Fruit fly (Drosophila melanogaster) Kc167 (cell line): ENCODE results near the gene Fmr1.

Experiments used
- Myc ChIP-seq: fragments of >200 bp; optimal IDR thresholded peaks from 2 replicates; lab custom pipeline; 2017; ENCODE audit warnings: missing external identifiers
- Sin3A ChIP-seq: fragments of >200 bp; optimal IDR thresholded peaks from 2 replicates; lab custom pipeline; 2018; ENCODE audit warnings: missing external identifiers
- h ChIP-seq: fragments of >200 bp; optimal IDR thresholded peaks from 3 replicates; lab custom pipeline; 2018; ENCODE audit warnings: missing external identifiers
- insv ChIP-seq: fragments of >200 bp; optimal IDR thresholded peaks from 3 replicates; lab custom pipeline; 2018; ENCODE audit warnings: missing external identifiers
- psq ChIP-seq: fragments of >200 bp; optimal IDR thresholded peaks from 2 replicates; lab custom pipeline; 2017; ENCODE audit warnings: missing external identifiers
- ttk ChIP-seq: sonication (Bioruptor generic); optimal IDR thresholded peaks from 2 replicates; lab custom pipeline; 2017; ENCODE audit warnings: missing external identifiers

Gene Fmr1

DNA sequence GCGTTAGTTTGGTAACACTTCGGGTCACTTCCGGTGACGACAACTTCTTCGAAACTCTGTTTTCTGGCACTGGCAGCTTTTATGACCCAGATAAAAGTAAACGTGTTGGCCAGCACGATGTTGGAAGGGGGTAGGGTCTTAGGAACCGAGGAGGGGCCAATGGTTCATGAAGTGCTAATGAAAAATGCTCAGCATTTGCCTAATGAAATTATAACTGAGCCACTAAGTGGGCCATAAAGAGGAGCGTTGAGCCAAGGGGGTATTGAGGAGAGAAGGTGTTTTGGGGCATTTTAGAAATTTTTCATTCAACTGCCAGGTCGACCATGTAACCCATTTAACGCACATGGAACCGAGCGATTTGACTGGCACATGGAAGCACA, 11.6 kb downstream of the Fmr1 start:
- no peak for TF ChIP-seq psq (lab: Kevin White, UChicago)
- no peak for TF ChIP-seq Sin3A
- no peak for TF ChIP-seq h (lab: Kevin White, UChicago)
- TF ChIP-seq ttk (lab: Kevin White, UChicago), result no peak
- TF ChIP-seq insv, result no peak
- TF ChIP-seq Myc (lab: Kevin White, UChicago), result no peak

DNA sequence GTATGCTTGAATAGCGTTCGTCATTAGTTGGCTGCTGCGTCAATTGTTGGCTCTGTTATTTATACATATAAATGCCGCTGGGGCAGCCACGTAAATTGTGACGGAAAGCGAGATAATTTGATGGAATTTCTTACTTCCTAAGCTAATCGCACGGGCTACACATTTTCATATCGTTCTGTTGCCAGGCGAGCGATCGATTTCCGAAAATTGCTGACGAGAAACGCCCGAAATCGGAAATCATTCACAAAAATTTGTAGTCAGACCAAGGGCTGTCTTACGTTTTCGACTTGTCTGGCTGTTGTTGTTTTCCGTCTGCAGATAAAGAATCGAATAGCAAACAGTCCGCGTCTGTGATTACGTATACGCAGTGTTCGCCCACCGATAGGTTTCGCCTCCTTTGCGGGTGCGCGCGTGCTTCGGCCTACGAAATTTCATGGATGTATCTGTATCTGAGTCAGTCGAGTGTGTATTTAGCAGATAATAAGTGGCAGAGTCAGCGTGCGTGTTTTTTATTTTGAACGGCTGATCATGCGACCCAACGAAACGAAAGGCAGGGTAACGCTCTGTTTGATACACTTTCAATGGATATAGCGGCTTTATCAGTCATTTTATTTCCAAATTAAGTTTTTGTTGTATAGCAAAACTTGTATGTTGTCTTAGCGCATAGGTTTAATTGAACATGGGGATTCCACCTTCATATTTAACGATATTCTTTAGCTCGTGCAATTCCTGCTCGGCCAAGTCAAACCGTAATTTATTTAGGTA, 12.2 kb downstream of the Fmr1 start:
- TF ChIP-seq Sin3A (no peak), insv (no peak), ttk (lab: Kevin White, UChicago) (no peak), psq (lab: Kevin White, UChicago) (no peak), Myc (lab: Kevin White, UChicago) (no peak), h (lab: Kevin White, UChicago) (no peak)

DNA sequence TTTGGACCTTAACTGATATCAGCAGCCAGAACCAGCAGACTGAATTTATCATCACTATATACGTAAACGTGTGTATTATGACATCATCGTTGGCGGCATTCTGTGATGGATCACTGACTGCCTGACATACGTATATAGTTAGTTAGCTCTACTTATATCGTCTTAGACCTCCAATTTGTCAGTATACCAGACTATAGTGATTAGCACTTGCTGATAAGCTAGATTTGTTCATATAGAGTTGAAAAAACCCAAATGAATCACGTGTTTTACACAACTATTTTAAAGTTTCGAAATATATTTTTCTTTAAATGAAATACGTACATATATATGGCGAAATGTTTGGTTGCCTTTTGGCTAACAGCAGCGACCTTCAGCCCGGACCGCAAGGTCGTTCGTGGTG, 14.2 kb downstream of the Fmr1 start:
- TF ChIP-seq Myc (lab: Kevin White, UChicago), result no peak
- no peak for TF ChIP-seq Sin3A
- no peak for TF ChIP-seq insv
- no peak for TF ChIP-seq psq (lab: Kevin White, UChicago)
- TF ChIP-seq h (lab: Kevin White, UChicago), result no peak
- TF ChIP-seq ttk (lab: Kevin White, UChicago), result no peak

DNA sequence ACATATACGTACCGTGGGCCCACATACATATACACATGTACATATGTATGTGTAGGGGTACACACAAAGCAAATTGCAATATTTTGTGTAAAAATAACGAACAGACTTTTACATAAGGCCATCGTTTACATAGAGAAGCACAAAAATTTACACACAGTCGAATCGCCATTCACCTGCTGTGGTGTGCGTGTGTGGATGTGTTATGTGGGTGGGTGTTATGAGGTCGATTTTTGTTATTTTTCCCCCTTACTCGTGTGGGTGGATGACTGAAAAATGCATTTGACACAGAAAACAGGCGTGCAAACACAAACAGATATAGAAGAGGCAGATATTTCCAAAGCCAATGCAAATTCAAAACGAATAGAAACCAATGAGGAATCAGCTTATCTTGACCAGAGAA, 14.9 kb downstream of the Fmr1 start:
- TF ChIP-seq ttk (lab: Kevin White, UChicago) (no peak), Myc (lab: Kevin White, UChicago) (no peak), psq (lab: Kevin White, UChicago) (no peak), Sin3A (no peak), h (lab: Kevin White, UChicago) (no peak), insv (no peak)

DNA sequence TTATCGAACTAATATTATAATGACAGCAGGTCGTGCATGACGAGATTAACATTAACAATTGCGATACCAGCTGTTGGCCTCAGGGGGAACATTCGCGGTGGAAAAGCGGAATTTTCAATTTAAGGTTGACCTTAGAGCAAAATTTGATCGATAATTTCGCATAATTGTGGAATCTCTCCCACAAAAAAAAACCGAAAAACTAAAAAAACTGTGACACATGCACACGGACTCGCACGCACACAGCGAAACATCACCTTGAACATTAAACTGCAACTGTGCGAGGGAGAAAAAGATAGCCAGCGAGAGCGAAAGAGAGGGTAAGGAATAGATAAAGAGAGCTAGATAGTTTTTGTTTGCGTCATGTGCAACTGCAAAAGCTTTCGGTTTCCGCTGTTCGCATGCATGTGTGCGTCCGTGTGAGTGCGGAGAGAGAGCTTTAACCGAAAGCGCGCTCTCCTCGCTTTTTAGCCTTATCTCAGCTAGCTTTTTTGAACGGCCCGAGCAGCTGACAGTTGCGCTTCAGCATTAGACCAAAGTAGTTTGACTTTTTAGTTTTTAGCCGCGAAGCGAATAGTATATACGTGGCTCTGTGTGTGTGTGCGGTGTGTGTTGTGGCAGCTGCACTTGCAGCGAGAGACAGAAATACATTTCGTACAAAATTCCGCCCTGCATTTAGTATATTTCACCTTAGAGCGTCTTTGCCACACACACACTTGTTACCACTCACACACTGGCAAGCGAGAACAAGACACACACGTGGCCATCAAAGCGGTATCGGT, 16.5 kb downstream of the Fmr1 start:
- TF ChIP-seq h (lab: Kevin White, UChicago), result no peak
- no peak for TF ChIP-seq Myc (lab: Kevin White, UChicago)
- TF ChIP-seq insv, result no peak
- no peak for TF ChIP-seq ttk (lab: Kevin White, UChicago)
- no peak for TF ChIP-seq psq (lab: Kevin White, UChicago)
- TF ChIP-seq Sin3A, result no peak

DNA sequence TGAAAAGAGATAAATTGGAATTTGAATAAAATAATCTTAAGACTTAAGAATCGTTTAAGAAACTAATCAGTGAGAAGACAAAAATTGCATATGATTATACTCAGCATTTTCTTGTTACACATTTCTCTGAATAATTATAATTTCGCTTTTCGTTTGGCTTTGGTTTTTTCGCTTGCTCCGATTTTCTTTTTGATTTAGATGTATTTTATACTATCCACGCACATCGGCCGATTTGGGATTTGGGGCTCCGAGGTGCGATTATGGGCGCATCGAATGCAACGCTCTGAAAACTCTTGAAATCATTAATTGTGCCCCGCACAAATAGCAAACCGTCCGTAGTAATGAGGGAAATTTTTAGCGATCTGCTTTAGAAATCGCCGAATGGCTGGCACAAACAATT, 18.4 kb downstream of the Fmr1 start:
- TF ChIP-seq Sin3A (no peak), insv (no peak), h (lab: Kevin White, UChicago) (no peak), Myc (lab: Kevin White, UChicago) (no peak), ttk (lab: Kevin White, UChicago) (no peak), psq (lab: Kevin White, UChicago) (no peak)

DNA sequence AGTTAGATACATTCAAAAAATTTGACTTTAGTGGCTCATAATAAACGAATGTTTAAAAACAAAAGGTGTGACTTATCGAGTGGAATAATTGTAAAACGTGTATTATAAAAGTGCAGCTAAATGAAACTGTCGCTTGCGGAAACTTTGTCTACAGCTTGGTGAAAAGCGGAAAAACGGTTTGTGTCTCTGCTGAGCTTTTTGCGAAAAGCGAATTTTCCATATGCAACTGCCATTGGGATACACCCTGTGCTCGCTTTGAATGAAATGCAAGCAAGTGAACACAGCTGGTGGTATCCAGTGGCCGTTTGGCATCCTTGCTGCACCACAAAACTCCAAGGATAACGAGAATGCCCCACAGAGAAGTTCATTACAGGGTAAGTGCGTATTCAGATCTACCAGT, 19.0 kb downstream of the Fmr1 start:
- TF ChIP-seq psq (lab: Kevin White, UChicago), result no peak
- TF ChIP-seq h (lab: Kevin White, UChicago), result no peak
- no peak for TF ChIP-seq Sin3A
- TF ChIP-seq ttk (lab: Kevin White, UChicago), result no peak
- TF ChIP-seq insv, result no peak
- TF ChIP-seq Myc (lab: Kevin White, UChicago), result no peak

DNA sequence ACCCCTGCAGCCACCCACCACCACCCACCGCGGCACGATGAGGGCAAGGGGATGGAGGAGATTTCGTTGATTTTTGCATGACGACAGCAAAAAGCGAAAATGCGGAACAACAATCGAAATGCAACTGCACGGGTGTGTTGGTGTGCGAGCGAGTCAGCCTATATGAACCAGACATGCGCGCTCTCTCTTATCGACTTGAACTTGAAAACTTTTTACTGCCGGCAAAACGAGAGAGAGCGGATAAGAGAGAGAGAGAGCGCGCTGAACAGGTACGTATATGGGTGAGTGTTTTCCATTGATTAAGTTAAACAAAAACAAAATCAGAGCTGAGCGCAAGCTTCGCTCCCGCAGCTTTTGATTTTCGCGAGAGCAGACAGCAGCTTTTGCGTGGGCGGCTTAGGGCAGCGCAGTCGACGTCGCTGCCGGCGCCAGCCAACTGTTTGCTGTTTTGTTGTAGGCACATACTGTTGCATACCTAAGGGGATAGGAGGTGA, 20.7 kb downstream of the Fmr1 start:
- TF ChIP-seq psq (lab: Kevin White, UChicago) (no peak), h (lab: Kevin White, UChicago) (no peak), Myc (lab: Kevin White, UChicago) (no peak), insv (no peak), ttk (lab: Kevin White, UChicago) (no peak), Sin3A (no peak)

DNA sequence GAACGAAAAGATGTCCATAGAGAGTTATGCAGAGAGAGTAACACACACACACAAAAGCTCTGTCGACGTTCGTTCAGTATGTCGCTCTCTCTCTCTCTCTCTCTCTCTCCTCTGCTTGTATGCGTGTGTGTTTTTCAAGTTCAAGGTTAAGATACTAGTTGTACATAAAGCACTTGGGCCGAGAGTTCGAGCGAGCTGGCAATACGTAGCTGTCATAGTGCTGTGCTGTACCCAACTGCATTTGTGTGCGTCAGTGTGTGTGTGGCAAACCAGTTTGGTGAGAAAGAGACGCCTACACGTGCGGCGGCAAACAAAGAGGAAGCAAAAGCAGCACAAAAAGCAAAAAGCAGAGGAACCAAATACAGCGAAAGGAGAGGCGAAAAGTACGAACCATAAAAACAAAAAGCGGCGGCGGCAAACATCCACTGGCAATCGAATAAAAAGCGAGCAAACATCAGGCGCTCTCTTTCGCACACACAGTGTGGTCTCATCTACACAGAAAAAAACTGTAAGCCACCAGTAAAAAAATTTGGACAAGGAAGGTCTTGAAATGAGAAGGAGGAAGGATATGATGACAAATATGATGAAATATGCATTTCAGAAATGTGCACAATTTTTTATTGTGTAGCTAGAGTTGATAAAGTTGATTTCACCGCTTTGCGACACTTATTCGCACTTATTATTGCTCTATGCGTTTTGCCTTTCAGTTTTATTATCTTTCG, 22.6 kb downstream of the Fmr1 start:
- no peak for TF ChIP-seq Myc (lab: Kevin White, UChicago)
- TF ChIP-seq insv, result no peak
- TF ChIP-seq psq (lab: Kevin White, UChicago), result no peak
- no peak for TF ChIP-seq Sin3A
- TF ChIP-seq ttk (lab: Kevin White, UChicago), result no peak
- TF ChIP-seq h (lab: Kevin White, UChicago), result no peak

DNA sequence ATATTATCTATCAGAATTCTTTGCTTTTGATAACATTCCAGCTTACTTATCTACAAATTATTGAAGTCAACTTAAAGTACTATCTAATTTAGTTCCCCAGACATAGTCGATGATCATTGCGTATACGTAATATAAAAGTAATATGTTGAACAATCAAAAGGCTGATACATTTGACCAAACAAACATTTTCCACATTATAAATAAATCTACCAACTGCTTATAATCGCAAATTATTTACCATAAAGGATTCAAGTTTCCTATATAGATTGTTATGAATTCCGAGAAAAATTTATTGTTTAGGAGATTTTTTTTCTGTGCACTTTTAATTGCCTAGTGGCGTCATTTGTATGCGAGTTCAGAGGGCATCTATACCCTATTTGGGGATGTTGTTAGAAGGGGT, 23.2 kb downstream of the Fmr1 start:
- no peak for TF ChIP-seq Myc (lab: Kevin White, UChicago)
- no peak for TF ChIP-seq h (lab: Kevin White, UChicago)
- no peak for TF ChIP-seq ttk (lab: Kevin White, UChicago)
- TF ChIP-seq psq (lab: Kevin White, UChicago), result no peak
- TF ChIP-seq Sin3A, result no peak
- TF ChIP-seq insv, result no peak

DNA sequence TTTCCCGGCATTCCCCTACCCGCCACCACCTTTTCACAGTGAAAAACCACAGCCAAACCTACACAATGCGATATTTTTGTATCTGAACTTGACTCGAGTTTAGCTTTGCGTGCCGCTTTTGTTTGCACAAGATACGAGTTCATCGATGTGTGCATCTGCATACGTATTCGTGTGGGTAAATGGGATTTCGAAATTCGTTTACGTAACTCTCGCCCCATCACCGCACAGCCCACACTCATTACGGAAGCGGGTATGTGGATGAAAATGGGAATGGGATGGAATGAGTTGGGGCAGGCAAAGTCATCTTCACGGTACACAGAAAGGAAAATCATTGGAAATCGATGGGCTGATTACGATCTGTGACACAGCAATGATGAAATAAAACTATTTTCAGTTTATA, 23.7 kb downstream of the Fmr1 start:
- TF ChIP-seq Myc (lab: Kevin White, UChicago), result no peak
- TF ChIP-seq Sin3A, result no peak
- TF ChIP-seq psq (lab: Kevin White, UChicago), result no peak
- no peak for TF ChIP-seq ttk (lab: Kevin White, UChicago)
- no peak for TF ChIP-seq h (lab: Kevin White, UChicago)
- TF ChIP-seq insv, result no peak
